Worm (Caenorhabditis elegans) whole organism, L4/young adult: ENCODE measurements around the gene such-1.
A peak's percentile ranks its signal among the peaks of the same experiment; 100 is the strongest.

ENCODE experiments used
- W03F9.2 ChIP-seq: fragments of 150-350 bp; optimal IDR thresholded peaks from 2 replicates; lab custom pipeline; 2014; ENCODE audit warnings: missing biosample characterization, missing genetic modification characterization
- dao-5 ChIP-seq: sonication (generic microtip); optimal IDR thresholded peaks from 2 replicates; lab custom pipeline; 2016; ENCODE audit warnings: missing genotype, missing genetic modification characterization, moderate library complexity, missing compliant biosample characterization
- him-1 ChIP-seq: sonication (generic microtip); optimal IDR thresholded peaks from 2 replicates; lab custom pipeline; 2016; ENCODE audit warnings: missing genotype, missing genetic modification reagents, missing genetic modification characterization, missing compliant biosample characterization

such-1 gene

ce11 chrIII:11534624-11535079 lies 11.1 kb upstream of the such-1 start, which contains the start of gene nrps-1:
Gene nrps-1 (plus strand): TSS chrIII:11534674.
- TF ChIP-seq W03F9.2 (tag; lab: Kevin White, UChicago) (no peak), dao-5 (tag; lab: Kevin White, UChicago) (no peak), him-1 (no peak)

DNA sequence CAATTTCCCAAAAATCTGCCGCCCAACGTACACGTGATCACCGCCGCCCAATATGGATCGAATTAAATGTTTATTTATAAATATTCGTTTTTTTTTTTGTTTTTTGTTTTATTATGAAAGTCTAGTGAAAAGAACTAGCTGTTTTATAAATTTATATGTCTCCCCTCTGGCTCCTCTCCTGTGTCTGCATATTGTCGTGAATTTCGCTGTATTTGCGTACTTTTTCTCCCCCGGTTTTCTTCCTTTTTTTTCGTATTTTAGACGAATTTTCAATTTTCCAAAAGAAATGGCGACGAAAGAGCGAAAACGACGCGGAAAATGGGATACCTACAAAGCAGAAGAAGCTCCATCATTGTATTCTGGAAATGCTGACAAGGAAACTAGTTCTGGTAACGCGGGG lies 2.8 kb upstream of the such-1 start, which contains the start of gene xpb-1:
Gene xpb-1 (plus strand): TSS at position 262 of the 400 bp plus-strand sequence.
- TF ChIP-seq W03F9.2 (tag; lab: Kevin White, UChicago), result peak; percentile 3
- TF ChIP-seq dao-5 (tag; lab: Kevin White, UChicago), result no peak

- TF ChIP-seq him-1, result no peak
- peak; percentile 58 for TF ChIP-seq W03F9.2 (tag; lab: Kevin White, UChicago)
- TF ChIP-seq dao-5 (tag; lab: Kevin White, UChicago), result no peak
Measured at ce11 chrIII:11524073-11524472, 514 bp upstream of the such-1 start.

DNA sequence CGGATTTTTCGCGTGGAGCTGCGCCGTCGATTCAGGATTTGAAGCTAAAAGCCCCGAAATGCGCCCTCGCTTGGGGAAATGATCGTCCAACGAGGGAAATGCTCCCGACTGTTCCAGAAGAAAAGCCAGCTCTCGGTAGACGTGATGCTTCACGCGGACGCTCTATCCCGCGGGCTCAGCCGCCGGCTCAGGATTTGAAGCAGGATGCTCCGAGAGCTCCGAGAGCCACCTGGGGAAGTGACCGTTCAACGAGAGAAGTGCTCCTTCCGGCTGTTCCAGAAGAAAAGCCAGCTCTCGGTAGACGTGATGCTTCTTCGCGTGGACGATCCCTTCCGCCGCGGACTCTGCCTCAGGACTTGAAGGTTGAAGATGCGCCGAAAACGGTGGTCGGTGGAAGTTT lies 12.7 kb downstream of the such-1 start:
- no peak for TF ChIP-seq W03F9.2 (tag; lab: Kevin White, UChicago)
- no peak for TF ChIP-seq dao-5 (tag; lab: Kevin White, UChicago)
- TF ChIP-seq him-1, result no peak

- TF ChIP-seq W03F9.2 (tag; lab: Kevin White, UChicago), result no peak
- no peak for TF ChIP-seq him-1
- no peak for TF ChIP-seq dao-5 (tag; lab: Kevin White, UChicago)
Measured at ce11 chrIII:11510120-11510519, 13.4 kb downstream of the such-1 start.

- TF ChIP-seq dao-5 (tag; lab: Kevin White, UChicago) (no peak), him-1 (no peak), W03F9.2 (tag; lab: Kevin White, UChicago) (no peak)
Measured at ce11 chrIII:11508816-11509215, 14.7 kb downstream of the such-1 start, which contains the start of gene Y66D12A.19. Gene Y66D12A.19 (plus strand): TSS chrIII:11509081.

DNA sequence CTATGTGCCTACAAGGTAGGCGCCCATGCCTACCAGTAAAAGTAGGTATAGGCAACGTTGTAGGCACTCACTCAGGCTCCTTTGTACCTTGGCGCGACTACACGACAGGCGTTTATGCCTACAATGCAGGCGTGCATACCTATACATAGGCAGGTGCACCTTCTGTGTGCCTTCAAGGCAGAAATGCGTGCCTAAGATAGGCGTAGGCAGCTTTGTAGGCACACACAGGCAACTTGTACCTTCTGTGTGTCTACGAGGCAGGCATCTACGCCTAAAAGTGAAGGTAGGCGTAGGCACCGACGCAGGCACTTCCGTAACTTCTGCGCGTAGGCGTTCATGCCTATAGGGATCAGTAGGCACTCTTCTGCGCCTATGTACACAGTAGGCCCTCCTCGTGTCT lies 17.9 kb downstream of the such-1 start:
- TF ChIP-seq W03F9.2 (tag; lab: Kevin White, UChicago) (no peak), dao-5 (tag; lab: Kevin White, UChicago) (no peak), him-1 (no peak)

- TF ChIP-seq him-1, result no peak
- no peak for TF ChIP-seq W03F9.2 (tag; lab: Kevin White, UChicago)
- no peak for TF ChIP-seq dao-5 (tag; lab: Kevin White, UChicago)
Measured at ce11 chrIII:11505213-11505612, 18.3 kb downstream of the such-1 start, which contains the start of the genes Y66D12A.21 and spe-6. Gene Y66D12A.21 (minus strand): TSS chrIII:11505302. Gene spe-6 (plus strand): TSS chrIII:11505488.

DNA sequence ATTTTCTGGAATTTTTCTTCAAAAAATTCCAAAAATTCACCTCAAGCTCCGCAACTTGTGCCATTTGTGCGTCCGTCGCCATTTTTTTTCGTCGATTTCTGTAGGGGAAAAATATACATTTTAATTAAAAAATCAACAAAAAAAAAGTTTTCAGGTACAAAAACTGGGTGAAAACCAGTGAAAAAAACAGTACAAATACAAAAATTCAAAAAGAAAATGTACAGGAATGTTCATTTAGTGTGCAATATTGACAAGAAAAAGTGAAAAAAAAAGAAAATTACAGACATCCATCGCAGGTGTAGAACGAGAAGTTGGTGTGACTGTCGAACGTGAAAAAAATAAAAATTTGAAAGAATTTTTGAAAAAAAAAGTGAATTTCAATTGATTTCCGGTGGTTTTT lies 20.8 kb downstream of the such-1 start, which contains the start of gene tin-10:
Gene tin-10 (minus strand): TSS at position 101 of the 400 bp plus-strand sequence.
- TF ChIP-seq W03F9.2 (tag; lab: Kevin White, UChicago) (no peak), dao-5 (tag; lab: Kevin White, UChicago) (no peak), him-1 (no peak)

DNA sequence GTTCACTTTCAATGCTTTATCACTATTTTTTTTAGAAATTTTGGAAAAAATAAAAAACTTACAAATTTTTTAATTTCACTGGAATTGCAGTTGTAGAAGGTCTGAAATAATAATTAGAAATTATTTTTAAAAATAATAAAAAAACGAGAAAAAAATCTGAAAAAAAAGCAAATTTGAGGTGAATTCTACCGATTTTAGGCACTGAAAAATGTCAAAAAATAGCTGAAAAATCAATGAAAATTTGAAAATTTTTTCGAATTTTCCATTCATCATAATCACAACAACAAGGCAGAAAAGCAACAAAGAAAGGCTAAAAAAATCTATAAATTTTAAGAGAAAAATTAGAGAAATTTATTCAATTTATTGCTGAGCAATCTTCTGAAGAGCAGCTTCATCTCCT lies 22.9 kb downstream of the such-1 start, which contains the start of gene nars-2:
Gene nars-2 (minus strand): TSS at position 101 of the 400 bp plus-strand sequence.
- TF ChIP-seq dao-5 (tag; lab: Kevin White, UChicago) (no peak), him-1 (no peak), W03F9.2 (tag; lab: Kevin White, UChicago) (no peak)

ce11 chrIII:11496496-11496895 lies 27.1 kb downstream of the such-1 start, which contains the start of gene Y66D12A.24:
Gene Y66D12A.24 (plus strand): TSS chrIII:11496865.
- TF ChIP-seq him-1 (no peak), W03F9.2 (tag; lab: Kevin White, UChicago) (no peak), dao-5 (tag; lab: Kevin White, UChicago) (no peak)

DNA sequence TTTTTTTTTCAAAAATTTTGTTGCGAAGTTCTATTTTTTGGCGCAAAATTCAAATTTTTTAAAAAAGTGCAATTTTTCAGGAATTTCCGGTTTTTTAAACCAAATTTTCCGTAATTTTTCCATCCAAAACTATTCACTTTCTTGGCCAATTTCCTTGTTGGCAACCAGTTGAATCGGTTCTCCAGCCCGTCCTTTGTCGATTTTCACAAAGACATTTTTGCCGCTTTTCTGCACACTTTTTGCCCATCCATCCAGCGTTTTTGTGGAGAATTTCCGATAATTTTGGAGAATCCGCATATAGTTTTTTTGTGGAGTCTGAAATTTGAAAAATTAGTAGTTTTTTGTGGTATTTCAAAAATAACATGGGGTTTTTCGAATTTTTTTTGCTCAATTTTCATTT lies 31.1 kb downstream of the such-1 start:
- TF ChIP-seq W03F9.2 (tag; lab: Kevin White, UChicago) (no peak), him-1 (no peak), dao-5 (tag; lab: Kevin White, UChicago) (no peak)

DNA sequence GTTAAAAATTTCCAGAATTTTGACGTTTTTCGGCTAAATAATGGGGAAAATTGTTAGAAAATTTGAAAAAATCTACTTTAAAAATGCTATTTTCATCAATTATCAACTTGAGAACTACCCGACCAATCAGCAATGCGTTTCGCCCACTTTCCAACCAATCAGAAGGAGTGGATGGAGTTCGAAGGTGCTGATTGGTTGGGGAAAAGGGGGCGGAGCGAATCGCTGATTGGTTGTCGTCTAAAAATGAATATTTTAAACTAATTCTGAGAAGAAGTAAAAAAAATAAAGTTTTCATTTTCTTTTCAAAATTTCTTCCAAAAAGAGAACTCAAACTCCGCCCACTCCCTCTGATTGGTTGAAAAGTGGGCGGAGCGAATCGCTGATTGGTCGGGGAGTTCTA lies 33.3 kb downstream of the such-1 start:
- TF ChIP-seq dao-5 (tag; lab: Kevin White, UChicago) (no peak), W03F9.2 (tag; lab: Kevin White, UChicago) (no peak), him-1 (no peak)

ce11 chrIII:11489601-11490000 lies 34.0 kb downstream of the such-1 start:
- TF ChIP-seq him-1 (no peak), dao-5 (tag; lab: Kevin White, UChicago) (no peak), W03F9.2 (tag; lab: Kevin White, UChicago) (no peak)
